Fruit fly (Drosophila melanogaster) S2 (cell line): Measurements from ENCODE around the gene Atat.

Source experiments
- CG8478 ChIP-seq: fragments of >200 bp; optimal IDR thresholded peaks from 2 replicates; lab custom pipeline; 2018
- CTCF ChIP-seq, 2 experiments: fragments of >200 bp; optimal IDR thresholded peaks; 2 replicates each; lab custom pipeline; 2018

dm6 chr3L:9467763-9468206, 41.2 kb upstream of the Atat start:
- no peak for TF ChIP-seq CTCF (optimal IDR thresholded peaks at IDR 0.05; lab: Kevin White, UChicago)
- no peak for TF ChIP-seq CG8478 (lab: Kevin White, UChicago)
